Worm (Caenorhabditis elegans): ENCODE measurements around the gene C56E10.3.

Gene C56E10.3

DNA sequence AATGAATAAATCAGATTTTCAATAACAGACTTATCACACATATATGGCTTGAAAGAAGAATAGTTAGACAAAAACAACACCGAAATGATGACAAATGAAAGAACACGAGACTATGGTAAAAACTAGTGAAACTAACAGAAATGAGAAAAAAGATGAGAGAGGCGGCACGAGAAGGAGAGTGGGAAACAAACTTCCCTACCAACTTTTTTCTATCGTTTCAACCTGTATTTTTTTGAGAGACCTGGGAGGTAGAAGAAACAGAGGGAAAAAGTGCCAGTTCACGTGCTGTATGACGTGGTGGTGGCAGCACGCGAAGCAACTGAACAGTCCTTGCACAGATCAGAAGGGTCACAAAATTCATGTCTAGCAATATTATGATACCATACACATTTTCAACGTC is 2.7 kb upstream of the C56E10.3 start:
- TF ChIP-seq vab-15 (tag; optimal IDR thresholded peaks at IDR 0.05), result no peak
- TF ChIP-seq grh-1 (GFP tag; IDR thresholded peaks at IDR 0.05), result peak; percentile 33; the same call in 1 of the 2 replicates
- TF ChIP-seq egl-27 (tag; optimal IDR thresholded peaks at IDR 0.05), result no peak
- TF ChIP-seq zag-1 (tag; optimal IDR thresholded peaks at IDR 0.05), result no peak
- TF ChIP-seq blmp-1 (tag; optimal IDR thresholded peaks at IDR 0.05), result peak; percentile 80
- no peak for TF ChIP-seq nhr-84 (tag; optimal IDR thresholded peaks at IDR 0.05)
- TF ChIP-seq dpl-1 (GFP tag; optimal IDR thresholded peaks at IDR 0.05), result no peak
- TF ChIP-seq nhr-71 (tag; optimal IDR thresholded peaks at IDR 0.05), result peak; percentile 84
- TF ChIP-seq alr-1 (tag; optimal IDR thresholded peaks at IDR 0.05; ENCODE audit: borderline replicate concordance), result no peak
- TF ChIP-seq tlp-1 (tag; optimal IDR thresholded peaks at IDR 0.05), result no peak
- TF ChIP-seq snpc-4 (tag; optimal IDR thresholded peaks at IDR 0.05), result no peak
- TF ChIP-seq rnt-1 (tag; optimal IDR thresholded peaks at IDR 0.05), result no peak
- peak; percentile 27 for TF ChIP-seq elt-2 (tag; optimal IDR thresholded peaks at IDR 0.05)
- TF ChIP-seq nhr-76 (tag; optimal IDR thresholded peaks at IDR 0.05), result no peak
- no peak for TF ChIP-seq fkh-10 (GFP tag; optimal IDR thresholded peaks at IDR 0.05)
- TF ChIP-seq pax-3 (tag; optimal IDR thresholded peaks at IDR 0.05), result no peak
- no peak for TF ChIP-seq ama-1 (optimal IDR thresholded peaks at IDR 0.05)
- TF ChIP-seq elt-3 (tag; optimal IDR thresholded peaks at IDR 0.05), result peak in 2 of 6 experiments; percentile 26 to 60
- peak; percentile 84 for TF ChIP-seq lin-14 (GFP tag; optimal IDR thresholded peaks at IDR 0.05)
- TF ChIP-seq nhr-20 (tag; optimal IDR thresholded peaks at IDR 0.05), result peak; percentile 90
- no peak for TF ChIP-seq mef-2 (tag; optimal IDR thresholded peaks at IDR 0.05)
- peak; percentile 98 for TF ChIP-seq skn-1 (tag; optimal IDR thresholded peaks at IDR 0.05)
- no peak for TF ChIP-seq lin-39 (tag; optimal IDR thresholded peaks at IDR 0.05)
- TF ChIP-seq efl-1 (optimal IDR thresholded peaks at IDR 0.05), result no peak
- TF ChIP-seq efl-1 (GFP tag; optimal IDR thresholded peaks at IDR 0.05 in 1 of 2), result no peak
- no peak for TF ChIP-seq nhr-11 (tag; optimal IDR thresholded peaks at IDR 0.05)
- no peak for TF ChIP-seq xbp-1 (tag; optimal IDR thresholded peaks at IDR 0.05)
- no peak for TF ChIP-seq dsc-1 (tag; optimal IDR thresholded peaks at IDR 0.05)
- no peak for TF ChIP-seq ceh-88 (GFP tag; IDR thresholded peaks at IDR 0.05)
- no peak for TF ChIP-seq nhr-28 (tag; optimal IDR thresholded peaks at IDR 0.05)
- no peak for TF ChIP-seq hlh-17 (GFP tag; optimal IDR thresholded peaks at IDR 0.05; ENCODE audit: borderline replicate concordance)
- TF ChIP-seq nhr-85 (tag), result peak; percentile 95
- TF ChIP-seq nhr-90 (tag; optimal IDR thresholded peaks at IDR 0.05; ENCODE audit: poor library complexity), result peak; percentile 42
- no peak for TF ChIP-seq unc-86 (tag; optimal IDR thresholded peaks at IDR 0.05)
- no peak for TF ChIP-seq ets-5 (GFP tag; IDR thresholded peaks at IDR 0.05)
- no peak for TF ChIP-seq ceh-82 (tag; optimal IDR thresholded peaks at IDR 0.05)
- TF ChIP-seq ceh-63 (GFP tag; optimal IDR thresholded peaks at IDR 0.05), result no peak
- TF ChIP-seq mep-1 (tag; optimal IDR thresholded peaks at IDR 0.05), result peak; percentile 45
- TF ChIP-seq nhr-47 (tag; optimal IDR thresholded peaks at IDR 0.05), result peak; percentile 35
- no peak for TF ChIP-seq irx-1 (tag; optimal IDR thresholded peaks at IDR 0.05)
- no peak for TF ChIP-seq hlh-4 (tag; optimal IDR thresholded peaks at IDR 0.05)
- no peak for TF ChIP-seq F16B12.6 (tag; optimal IDR thresholded peaks at IDR 0.05)
- no peak for TF ChIP-seq unc-130 (tag; optimal IDR thresholded peaks at IDR 0.05)
- no peak for TF ChIP-seq fkh-8 (tag; optimal IDR thresholded peaks at IDR 0.05)
- no peak for TF ChIP-seq unc-62 (GFP tag; optimal IDR thresholded peaks at IDR 0.05)
- no peak for TF ChIP-seq unc-30 (tag; optimal IDR thresholded peaks at IDR 0.05)
- no peak for TF ChIP-seq pag-3 (tag; optimal IDR thresholded peaks at IDR 0.05; ENCODE audit: borderline replicate concordance, insufficient read depth)
- TF ChIP-seq sptf-1 (tag; optimal IDR thresholded peaks at IDR 0.05), result no peak
- 0 out of 2 replicates have a peak, but pooled peaks have one; percentile 36 for TF ChIP-seq nhr-19 (GFP tag; conservative IDR thresholded peaks at IDR 0.05)
- no peak for TF ChIP-seq nhr-12 (tag; optimal IDR thresholded peaks at IDR 0.05)
- no peak for TF ChIP-seq C34B4.2 (tag; optimal IDR thresholded peaks at IDR 0.05)
- no peak for TF ChIP-seq isw-1 (GFP tag; IDR thresholded peaks at IDR 0.05)
- TF ChIP-seq ceh-8 (GFP tag; optimal IDR thresholded peaks at IDR 0.05), result no peak
- TF ChIP-seq mdl-1 (tag; optimal IDR thresholded peaks at IDR 0.05), result peak in 1 of 2 experiments; percentile 78
